Fruit fly (Drosophila melanogaster): ENCODE measurements around the gene csw.

Gene csw

DNA sequence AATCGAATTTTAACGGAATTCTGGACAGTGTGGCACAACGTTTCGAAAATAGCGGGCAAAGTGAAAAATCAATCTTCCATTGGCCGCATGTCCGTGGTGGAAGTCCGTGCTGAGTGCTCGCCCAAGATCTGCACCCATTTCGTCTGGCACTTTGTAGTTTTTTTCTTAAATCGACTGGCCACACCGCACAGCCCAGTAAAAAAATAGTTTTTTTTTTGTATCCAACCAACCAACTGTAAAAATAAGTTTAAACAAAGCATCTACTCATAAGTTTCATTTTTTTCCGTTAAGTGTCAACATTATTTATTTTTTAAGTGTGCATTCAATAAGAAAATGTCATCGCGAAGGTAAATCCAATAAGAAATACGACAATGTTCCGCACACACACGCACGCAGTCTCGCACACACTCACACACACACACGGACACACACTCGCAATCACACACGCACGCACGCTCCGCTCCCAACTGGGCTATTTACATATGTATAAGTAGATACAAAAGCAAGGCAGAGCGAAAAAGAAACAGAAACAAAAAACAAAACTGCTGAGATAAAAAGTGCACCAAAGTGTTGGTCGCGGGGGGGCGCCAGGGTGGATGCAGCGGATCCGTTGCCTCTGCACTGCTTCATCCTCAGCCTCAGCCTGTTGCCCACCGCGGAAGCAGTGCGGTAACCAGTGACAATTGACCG lies at the start of gene csw:
Gene csw (plus strand): TSS at position 163 of the 690 bp plus-strand sequence.
- TF ChIP-seq CTCF (optimal IDR thresholded peaks at IDR 0.05), result peak; percentile 58 to 78
- no peak for TF ChIP-seq CG8478 (optimal IDR thresholded peaks at IDR 0.05)

DNA sequence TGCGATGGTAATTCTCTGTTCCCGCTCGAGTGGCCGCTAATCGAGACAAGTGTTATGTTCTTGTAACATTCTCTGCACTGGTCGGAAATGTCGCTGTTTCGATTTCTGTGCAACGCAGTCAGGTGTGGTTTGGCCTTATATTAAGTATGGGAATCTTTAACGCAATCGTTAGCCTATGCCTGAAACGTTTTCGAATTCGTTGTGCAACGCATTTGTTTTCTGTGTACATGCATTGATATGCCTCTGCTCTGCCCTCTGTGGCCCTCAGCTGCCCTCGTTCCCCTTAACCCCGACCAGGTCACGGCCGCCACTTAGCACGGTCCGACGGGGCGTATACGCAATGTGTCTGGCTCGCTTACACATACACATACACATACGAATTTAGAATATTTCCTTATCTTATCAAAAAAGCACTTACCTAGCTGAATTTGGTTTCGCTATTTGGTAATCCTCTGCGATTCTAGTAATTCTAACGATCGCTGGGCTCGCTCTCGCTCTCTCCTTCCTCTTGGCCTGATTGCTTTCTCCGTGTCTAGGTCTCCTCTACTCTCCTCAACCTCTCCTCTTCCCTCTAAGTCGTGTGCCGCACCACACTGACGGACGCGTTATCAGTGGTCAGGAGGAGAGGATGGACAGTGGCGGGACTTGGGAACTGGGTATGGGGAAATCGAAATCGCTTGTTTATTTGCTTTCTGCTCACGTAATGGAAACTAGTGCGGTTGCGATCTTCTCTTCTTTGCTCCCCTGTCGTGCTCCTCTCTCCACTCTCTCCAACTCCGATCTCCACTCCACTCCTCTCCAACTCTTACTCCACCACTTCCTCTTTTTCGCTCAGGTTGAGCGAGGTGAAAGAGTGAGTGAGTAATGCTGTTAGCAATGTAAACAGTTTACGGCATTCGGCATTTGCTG lies 45.0 kb upstream of the csw start:
- TF ChIP-seq CTCF (optimal IDR thresholded peaks at IDR 0.05) (no peak), CG8478 (optimal IDR thresholded peaks at IDR 0.05) (no peak)

DNA sequence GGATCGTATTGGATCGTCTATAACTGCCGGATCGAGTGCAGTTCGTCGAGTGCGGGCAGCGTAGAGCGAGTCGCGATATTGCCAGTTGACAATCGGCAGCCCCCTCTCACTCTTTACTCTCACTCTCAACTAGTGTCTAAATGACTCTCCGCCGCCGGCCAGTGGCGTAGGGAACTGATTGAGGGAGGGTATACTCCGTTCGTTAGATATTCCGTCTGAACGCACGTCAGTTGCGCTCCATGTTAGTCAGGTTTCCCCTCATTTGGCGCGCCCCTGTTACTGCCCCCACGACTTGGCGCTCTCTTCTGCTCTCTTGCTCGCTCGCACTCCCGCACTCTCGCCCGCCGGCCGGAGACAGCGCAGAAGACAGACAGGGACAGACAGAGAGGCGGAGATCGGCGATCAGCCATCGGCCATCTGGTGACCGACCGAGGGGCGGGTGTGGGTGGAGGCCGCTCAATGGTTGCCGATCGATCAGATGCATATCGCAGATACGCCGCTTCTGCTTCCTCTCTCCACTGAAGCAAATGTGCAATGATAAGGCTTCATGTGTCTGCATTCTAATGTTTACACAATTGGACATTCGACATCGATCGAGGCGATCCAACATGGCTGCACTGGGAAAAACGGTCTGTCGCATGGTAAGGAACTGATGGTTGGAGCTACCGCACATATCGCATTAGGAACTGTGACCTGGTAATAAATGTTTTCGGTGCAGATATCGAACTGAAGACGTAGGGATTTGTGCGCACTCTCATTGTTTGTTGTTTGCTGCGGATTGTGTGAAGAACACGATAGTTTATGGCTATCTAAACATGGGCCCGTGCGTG lies 43.7 kb upstream of the csw start, which contains the start of gene moody:
Gene moody (minus strand): TSS at position 51 of the 830 bp plus-strand sequence.
- TF ChIP-seq CTCF (optimal IDR thresholded peaks at IDR 0.05) (no peak), CG8478 (optimal IDR thresholded peaks at IDR 0.05) (no peak)

DNA sequence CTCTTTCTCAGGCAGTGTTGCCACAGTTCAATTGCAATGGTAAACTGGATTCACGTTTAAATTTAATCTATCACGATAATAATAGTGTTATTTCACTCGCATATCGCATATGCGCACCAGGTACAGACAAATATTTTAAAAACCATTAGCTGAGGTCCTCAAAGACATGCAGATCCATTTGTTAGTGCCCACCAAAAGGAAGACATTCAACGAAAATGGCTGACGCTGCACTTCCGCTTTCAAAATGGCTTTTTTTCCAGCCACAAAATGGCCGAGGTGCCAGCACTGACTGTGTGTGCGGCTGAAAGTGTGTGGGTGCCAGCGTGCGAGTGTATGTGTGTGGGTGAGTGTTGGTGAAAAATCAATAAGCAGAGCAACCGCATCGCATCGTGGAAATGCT lies 32.9 kb upstream of the csw start:
- no peak for TF ChIP-seq CG8478 (optimal IDR thresholded peaks at IDR 0.05)
- TF ChIP-seq CTCF (optimal IDR thresholded peaks at IDR 0.05), result no peak

DNA sequence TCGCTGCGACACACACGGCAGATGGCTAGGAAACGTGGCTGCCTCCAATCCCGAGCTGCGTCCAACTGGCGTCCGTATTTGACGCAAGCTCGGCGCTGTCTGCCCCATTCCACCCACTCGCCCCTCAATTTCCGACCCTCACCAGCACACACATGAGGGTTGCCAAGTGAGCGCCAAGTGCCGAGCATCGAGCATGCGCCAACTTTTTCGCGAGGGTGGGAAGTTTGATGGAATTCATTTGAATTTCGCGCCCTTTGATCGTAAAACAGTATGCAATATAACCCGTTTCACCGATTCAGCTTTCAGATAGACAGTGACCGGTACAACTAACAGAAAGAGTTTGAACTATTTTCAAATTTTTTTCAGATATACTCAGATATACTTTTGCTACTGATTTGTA lies 32.2 kb upstream of the csw start, which contains the start of gene Sik2:
Gene Sik2 (minus strand): TSS at position 67 of the 400 bp plus-strand sequence.
- TF ChIP-seq CG8478 (optimal IDR thresholded peaks at IDR 0.05), result no peak
- no peak for TF ChIP-seq CTCF (optimal IDR thresholded peaks at IDR 0.05)

DNA sequence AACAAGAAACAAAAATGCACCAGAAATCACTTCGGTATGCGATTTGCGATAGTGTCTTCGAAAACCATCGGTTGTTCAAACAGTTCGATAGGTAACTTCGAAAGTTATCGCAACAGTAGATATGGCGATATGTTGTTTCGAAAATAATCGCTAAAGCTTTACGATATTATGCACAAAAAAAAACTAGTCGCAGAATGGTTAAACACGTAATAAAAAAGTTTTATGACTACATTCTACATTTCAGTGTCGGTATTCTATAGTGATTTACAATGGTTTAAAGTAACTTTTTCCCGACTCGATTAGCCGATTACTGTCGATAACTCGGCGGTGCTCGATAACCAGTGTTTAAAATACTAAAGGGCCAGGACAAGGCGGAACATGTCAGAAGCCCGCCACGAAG lies 29.0 kb upstream of the csw start, which contains the start of gene CG4281:
Gene CG4281 (minus strand): TSS at position 70 of the 400 bp plus-strand sequence.
- TF ChIP-seq CTCF (optimal IDR thresholded peaks at IDR 0.05) (no peak), CG8478 (optimal IDR thresholded peaks at IDR 0.05) (no peak)

DNA sequence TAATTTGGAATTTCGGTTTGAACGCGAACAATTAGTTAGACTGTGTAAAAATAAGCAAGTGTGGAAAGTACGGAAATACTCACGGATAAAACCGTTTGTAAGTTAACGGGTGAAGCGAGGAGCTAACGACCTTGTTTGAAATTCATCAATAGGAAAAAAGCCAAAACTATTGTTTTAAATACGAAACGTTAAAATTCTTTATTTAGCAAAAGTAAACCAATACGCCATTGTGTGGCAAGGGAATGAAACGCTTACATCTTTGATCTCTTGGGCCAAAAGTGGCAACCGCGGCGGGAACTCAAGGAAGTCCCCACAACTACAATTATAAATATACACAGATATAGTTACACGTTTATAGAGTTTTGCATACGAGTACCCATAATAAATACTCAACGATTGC lies 27.8 kb upstream of the csw start, which contains the start of gene CG14054:
Gene CG14054 (minus strand): TSS at position 101 of the 400 bp plus-strand sequence.
- no peak for TF ChIP-seq CTCF (optimal IDR thresholded peaks at IDR 0.05)
- TF ChIP-seq CG8478 (optimal IDR thresholded peaks at IDR 0.05), result no peak

DNA sequence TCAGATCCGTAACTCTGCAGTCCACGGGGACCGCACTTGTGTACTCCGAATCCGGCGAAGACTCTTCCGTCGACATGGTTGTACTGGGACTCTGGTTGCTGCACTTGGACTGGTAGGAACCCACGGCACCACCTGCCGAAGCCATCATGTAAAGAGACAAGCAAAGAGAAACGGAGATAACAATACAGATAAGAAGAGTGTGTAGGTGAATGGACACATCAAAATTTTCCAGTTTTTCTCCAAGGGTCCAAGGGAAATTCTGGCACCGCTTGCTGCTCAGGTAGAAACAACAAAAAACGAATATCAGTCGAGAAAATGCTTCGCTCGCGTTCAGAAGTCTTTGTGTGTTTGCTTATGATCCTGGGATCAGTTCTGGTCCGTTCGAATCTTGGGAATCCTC lies 25.7 kb upstream of the csw start, which contains the start of gene CG4194:
Gene CG4194 (plus strand): TSS at position 301 of the 400 bp plus-strand sequence.
- TF ChIP-seq CG8478 (optimal IDR thresholded peaks at IDR 0.05) (no peak), CTCF (optimal IDR thresholded peaks at IDR 0.05) (no peak)

DNA sequence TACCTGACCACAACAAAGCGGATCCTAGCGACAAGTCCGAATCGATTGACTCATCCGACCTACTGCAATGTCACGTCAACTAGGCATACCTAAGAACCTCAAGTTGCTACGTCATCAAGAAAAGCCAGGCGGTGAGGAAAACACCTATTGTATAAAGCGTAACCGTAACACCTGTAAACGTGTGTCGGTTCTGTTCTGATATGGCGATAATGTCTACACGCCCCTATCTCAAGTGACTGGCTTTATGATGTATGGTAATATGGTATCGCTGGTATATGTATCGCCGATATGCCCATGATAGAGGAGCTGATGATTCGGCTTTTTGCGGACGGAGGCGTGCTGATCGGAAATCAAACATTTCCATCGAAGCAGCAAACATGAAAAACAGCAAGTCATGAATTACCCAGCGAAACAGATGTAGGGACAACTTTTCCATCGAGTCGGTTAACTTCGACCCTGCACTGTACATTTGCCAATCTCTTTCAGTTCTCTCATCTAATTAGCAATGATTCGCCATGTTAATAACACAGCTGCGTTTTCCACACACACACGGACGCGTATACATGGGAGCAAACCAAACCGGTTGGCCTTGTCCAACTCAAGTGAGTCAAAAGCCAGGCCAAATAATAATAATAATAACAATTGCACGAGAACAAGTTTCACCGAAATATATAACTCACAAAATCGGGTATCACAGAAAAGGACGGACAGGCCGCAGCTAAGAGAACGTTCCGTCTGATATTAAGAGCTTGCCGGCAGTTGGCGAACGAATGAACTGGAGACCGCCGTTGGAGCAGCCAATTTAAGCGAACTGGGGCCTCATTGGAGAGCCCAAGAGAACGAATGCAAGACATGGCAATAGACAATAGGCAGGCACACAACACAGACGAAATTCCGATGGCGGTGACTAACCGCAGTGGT lies 24.0 kb upstream of the csw start:
- TF ChIP-seq CTCF (optimal IDR thresholded peaks at IDR 0.05) (no peak), CG8478 (optimal IDR thresholded peaks at IDR 0.05) (no peak)

DNA sequence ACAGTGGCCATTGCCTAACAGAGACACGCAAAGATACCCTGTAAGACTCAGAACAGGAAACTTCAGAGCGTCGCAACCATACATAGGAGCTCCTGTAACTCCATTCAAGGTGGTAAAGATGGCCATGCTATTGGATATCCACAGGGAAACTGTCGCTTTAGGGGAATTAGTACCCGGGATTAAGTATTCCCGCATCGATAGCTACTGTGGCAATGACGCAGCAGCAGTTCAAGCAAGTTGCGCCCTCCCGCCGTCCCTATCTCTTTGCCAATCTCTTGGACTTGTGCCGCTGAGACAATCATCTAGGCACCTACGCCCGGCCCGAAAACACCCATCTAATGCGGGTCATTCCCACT lies 23.3 kb upstream of the csw start:
- TF ChIP-seq CG8478 (optimal IDR thresholded peaks at IDR 0.05) (no peak), CTCF (optimal IDR thresholded peaks at IDR 0.05) (no peak)

DNA sequence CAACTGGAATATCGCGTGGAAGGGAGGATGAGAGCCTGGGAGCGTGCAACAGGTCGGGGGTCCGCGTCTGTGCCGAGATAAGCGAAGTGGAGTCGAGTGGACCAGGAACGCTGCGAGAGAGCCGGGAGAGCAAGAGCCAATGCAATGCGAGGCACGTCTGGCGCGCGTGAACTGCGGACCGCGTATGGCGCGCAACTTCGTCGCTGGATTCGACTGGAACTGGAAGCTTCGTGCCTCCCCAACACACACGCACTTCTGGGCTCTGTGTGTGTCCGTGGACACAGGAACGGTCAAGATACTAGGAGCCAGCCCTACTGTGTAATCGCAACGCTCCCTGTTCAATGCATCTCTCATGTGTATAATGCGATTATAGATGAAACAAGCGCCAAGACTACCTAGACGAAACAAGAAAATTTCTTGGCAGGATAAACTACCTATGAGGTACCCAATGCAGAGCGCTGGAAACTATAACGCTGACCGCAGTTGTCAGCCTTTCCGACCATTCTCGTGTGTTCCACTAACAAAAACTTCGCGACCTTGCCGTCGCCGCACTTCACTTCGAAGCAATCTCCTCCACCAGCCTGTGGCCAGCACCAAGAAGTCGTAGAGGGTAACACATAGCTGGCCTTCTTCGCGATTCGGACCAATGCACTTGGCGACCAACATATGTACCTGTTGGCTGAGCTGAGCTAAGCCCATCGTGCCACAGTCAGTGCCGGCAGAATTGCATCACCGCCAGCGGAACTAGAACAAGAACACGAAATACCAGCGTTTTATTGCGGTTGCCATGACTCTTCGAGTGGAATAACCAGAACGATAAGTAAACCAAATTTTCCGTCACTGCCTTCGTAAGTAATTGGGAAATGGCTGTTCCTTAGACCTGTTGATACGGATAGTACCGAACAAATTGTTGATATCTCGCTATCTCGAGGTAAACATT lies 21.9 kb upstream of the csw start, which contains the start of gene Rtca:
Gene Rtca (plus strand): TSS at position 536 of the 940 bp plus-strand sequence.
- TF ChIP-seq CG8478 (optimal IDR thresholded peaks at IDR 0.05) (no peak), CTCF (optimal IDR thresholded peaks at IDR 0.05) (no peak)

DNA sequence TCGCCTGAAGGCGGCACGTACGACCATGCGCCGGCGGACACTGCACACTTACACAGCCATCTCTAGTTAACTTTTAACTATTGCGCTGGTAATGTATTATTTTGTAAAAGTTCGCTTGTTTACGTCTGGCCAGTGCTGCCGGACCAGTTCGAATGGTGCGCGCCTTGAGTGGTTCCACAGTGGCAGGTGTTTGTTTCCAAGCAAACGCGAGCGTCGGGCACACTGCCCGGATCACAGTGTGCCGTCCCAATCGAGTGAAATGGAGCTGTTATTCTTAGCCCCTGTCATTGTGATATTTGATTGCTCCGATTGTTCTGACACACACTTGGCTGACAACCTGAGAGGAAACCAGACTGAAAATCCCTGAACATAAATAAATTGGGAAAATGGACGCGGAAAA lies 20.7 kb upstream of the csw start, which contains the start of gene CG4199:
Gene CG4199 (minus strand): TSS at position 159 of the 400 bp plus-strand sequence.
- TF ChIP-seq CTCF (optimal IDR thresholded peaks at IDR 0.05) (no peak), CG8478 (optimal IDR thresholded peaks at IDR 0.05) (no peak)

All from S2 (cell line).